Fruit fly (Drosophila melanogaster) whole organism, embryonic: Measurements from ENCODE around the gene Traf-like.

Experiments used
- CG10147 ChIP-seq: fragments of 200-800 bp; sonication (Bioruptor generic); optimal IDR thresholded peaks from 2 replicates; lab custom pipeline; 2019; ENCODE audit warnings: missing biosample characterization, mild to moderate bottlenecking, missing genetic modification characterization, moderate library complexity
- CG1024 ChIP-seq: fragments of 200-800 bp; sonication (Bioruptor generic); IDR thresholded peaks from 2 replicates; pipeline ENCODE4 v1.3.6; 2022; ENCODE audit warnings: missing biosample characterization, missing genetic modification characterization
- CG11247 ChIP-seq: fragments of 200-800 bp; sonication (Bioruptor generic); IDR thresholded peaks from 2 replicates; pipeline ENCODE4 v1.3.6; 2022; ENCODE audit warnings: missing biosample characterization, missing genetic modification characterization
- CG11456 ChIP-seq: fragments of 200-800 bp; sonication (Bioruptor generic); IDR thresholded peaks from 3 replicates; pipeline ENCODE4 v1.3.6; 2022; ENCODE audit warnings: missing biosample characterization, missing genetic modification characterization
- CG11723 ChIP-seq: fragments of 200-800 bp; sonication (Bioruptor generic); optimal IDR thresholded peaks from 2 replicates; lab custom pipeline; 2017; ENCODE audit warnings: missing biosample characterization, mild to moderate bottlenecking, missing genetic modification characterization
- CG1233 ChIP-seq: fragments of 200-800 bp; sonication (Bioruptor generic); optimal IDR thresholded peaks from 4 replicates; lab custom pipeline; 2018; ENCODE audit warnings: missing biosample characterization, mild to moderate bottlenecking, missing genetic modification characterization
- CG13296 ChIP-seq: fragments of 200-800 bp; sonication (Bioruptor generic); optimal IDR thresholded peaks from 3 replicates; lab custom pipeline; 2018; ENCODE audit warnings: missing biosample characterization, mild to moderate bottlenecking, missing genetic modification characterization
- CG13894 ChIP-seq: fragments of 200-800 bp; sonication (Bioruptor generic); optimal IDR thresholded peaks from 3 replicates; lab custom pipeline; 2018; ENCODE audit warnings: missing biosample characterization, mild to moderate bottlenecking, missing genetic modification characterization, moderate library complexity
- CG1529 ChIP-seq: fragments of 200-800 bp; sonication (Bioruptor generic); optimal IDR thresholded peaks from 3 replicates; lab custom pipeline; 2018; ENCODE audit warnings: missing biosample characterization, missing genetic modification characterization
- CG15601 ChIP-seq: fragments of 200-800 bp; sonication (Bioruptor generic); optimal IDR thresholded peaks from 3 replicates; lab custom pipeline; 2019; ENCODE audit warnings: missing biosample characterization, mild to moderate bottlenecking, missing genetic modification characterization, moderate library complexity
- CG17186 ChIP-seq: fragments of 200-800 bp; sonication (Bioruptor generic); optimal IDR thresholded peaks from 3 replicates; lab custom pipeline; 2017; ENCODE audit warnings: missing biosample characterization, missing genetic modification reagents, missing genetic modification characterization
- CG17829 ChIP-seq: fragments of 200-800 bp; optimal IDR thresholded peaks from 2 replicates; lab custom pipeline; 2019; ENCODE audit warnings: missing biosample characterization, mild to moderate bottlenecking, missing genetic modification characterization, moderate library complexity
- CG2129 ChIP-seq: fragments of 200-800 bp; sonication (Bioruptor generic); IDR thresholded peaks from 2 replicates; pipeline ENCODE4 v1.3.6; 2022; ENCODE audit warnings: missing biosample characterization, missing genetic modification characterization; ENCODE audit not compliant: partially characterized antibody
- CG30403 ChIP-seq: fragments of 200-800 bp; sonication (Bioruptor generic); optimal IDR thresholded peaks from 3 replicates; lab custom pipeline; 2016; ENCODE audit warnings: missing biosample characterization, missing genetic modification characterization
- CG33213 ChIP-seq: fragments of 200-800 bp; sonication (Bioruptor generic); optimal IDR thresholded peaks from 3 replicates; lab custom pipeline; 2016; ENCODE audit warnings: missing biosample characterization, missing genetic modification characterization
- CG4854 ChIP-seq: fragments of 200-800 bp; sonication (Bioruptor generic); optimal IDR thresholded peaks from 2 replicates; lab custom pipeline; 2016; ENCODE audit warnings: missing biosample characterization, missing genetic modification characterization, inconsistent platforms
- CG6683 ChIP-seq: fragments of 200-800 bp; sonication (Bioruptor generic); optimal IDR thresholded peaks from 2 replicates; lab custom pipeline; 2017; ENCODE audit warnings: missing biosample characterization, mild to moderate bottlenecking, missing genetic modification characterization, missing genetic modification reagents
- CG6791 ChIP-seq: fragments of 200-800 bp; sonication (Bioruptor generic); IDR thresholded peaks from 3 replicates; pipeline ENCODE4 v1.3.6; 2022; ENCODE audit warnings: missing biosample characterization, missing genetic modification characterization; ENCODE audit not compliant: partially characterized antibody
- CG7928 ChIP-seq: fragments of 200-800 bp; sonication (Bioruptor generic); optimal IDR thresholded peaks from 2 replicates; lab custom pipeline; 2017; ENCODE audit warnings: missing biosample characterization, mild to moderate bottlenecking, missing genetic modification characterization
- CG8281 ChIP-seq: fragments of 200-800 bp; sonication (Bioruptor generic); optimal IDR thresholded peaks from 2 replicates; lab custom pipeline; 2018; ENCODE audit warnings: missing biosample characterization, mild to moderate bottlenecking, missing genetic modification characterization, moderate library complexity
- CG9727 ChIP-seq: fragments of 200-800 bp; sonication (Bioruptor generic); optimal IDR thresholded peaks from 3 replicates; lab custom pipeline; 2017; ENCODE audit warnings: missing biosample characterization, mild to moderate bottlenecking, missing genetic modification characterization
- CG9876 ChIP-seq: fragments of 200-800 bp; sonication (Bioruptor generic); optimal IDR thresholded peaks from 2 replicates; lab custom pipeline; 2016; ENCODE audit warnings: missing biosample characterization, missing genetic modification characterization
- CkIIα-i1 ChIP-seq: fragments of 200-800 bp; sonication (Bioruptor generic); IDR thresholded peaks from 2 replicates; pipeline ENCODE4 v1.3.6; 2022; ENCODE audit warnings: missing biosample characterization, missing genetic modification characterization
- Doc2 ChIP-seq: fragments of 200-800 bp; sonication (Bioruptor generic); IDR thresholded peaks from 2 replicates; pipeline ENCODE4 v1.3.6; 2022; ENCODE audit warnings: missing biosample characterization, missing genetic modification characterization
- Eip74EF ChIP-seq, 2 experiments: fragments of 200-800 bp in 1 of 2; fragments of >200 bp in 1 of 2; sonication (Bioruptor generic) in 1 of 2; optimal IDR thresholded peaks; 2 replicates each; lab custom pipeline; 2017 to 2019; ENCODE audit warnings: missing biosample characterization in 2 of 2, missing genetic modification characterization in 2 of 2, mild to moderate bottlenecking in 1 of 2, moderate library complexity in 1 of 2
- Hey ChIP-seq: fragments of 200-800 bp; sonication (Bioruptor generic); optimal IDR thresholded peaks from 3 replicates; lab custom pipeline; 2018; ENCODE audit warnings: missing biosample characterization, mild to moderate bottlenecking, missing genetic modification characterization
- Max ChIP-seq: fragments of 200-800 bp; sonication (Bioruptor generic); optimal IDR thresholded peaks from 2 replicates; lab custom pipeline; 2016; ENCODE audit warnings: missing biosample characterization, mild to moderate bottlenecking, missing genetic modification characterization
- Myb ChIP-seq: fragments of 200-800 bp; sonication (Bioruptor generic); optimal IDR thresholded peaks from 2 replicates; lab custom pipeline; 2016; ENCODE audit warnings: missing biosample characterization, missing genetic modification characterization
- NC2α ChIP-seq: fragments of 200-800 bp; sonication (Bioruptor generic); optimal IDR thresholded peaks from 2 replicates; lab custom pipeline; 2016; ENCODE audit warnings: missing biosample characterization, missing genetic modification characterization
- NfI ChIP-seq: fragments of 200-800 bp; sonication (Bioruptor generic); optimal IDR thresholded peaks from 3 replicates; lab custom pipeline; 2018; ENCODE audit warnings: missing biosample characterization, mild to moderate bottlenecking, missing genetic modification characterization, moderate library complexity
- Rfx ChIP-seq: fragments of 200-800 bp; sonication (Bioruptor generic); IDR thresholded peaks from 2 replicates; pipeline ENCODE4 v1.3.6; 2022; ENCODE audit warnings: missing biosample characterization, missing genetic modification characterization
- aop ChIP-seq: fragments of 200-800 bp; sonication (Bioruptor generic); IDR thresholded peaks from 2 replicates; pipeline ENCODE4 v1.3.6; 2022; ENCODE audit warnings: missing biosample characterization, missing genetic modification characterization
- ato ChIP-seq: fragments of 200-800 bp; sonication (Bioruptor generic); IDR thresholded peaks from 2 replicates; pipeline ENCODE4 v1.3.6; 2022; ENCODE audit warnings: missing biosample characterization, missing genetic modification characterization; ENCODE audit not compliant: partially characterized antibody
- az2 ChIP-seq: fragments of 200-800 bp; sonication (Bioruptor generic); optimal IDR thresholded peaks from 3 replicates; lab custom pipeline; 2016; ENCODE audit warnings: missing biosample characterization, missing genetic modification characterization
- bcd ChIP-seq: fragments of 200-800 bp; sonication (Bioruptor generic); optimal IDR thresholded peaks from 2 replicates; lab custom pipeline; 2017; ENCODE audit warnings: missing biosample characterization, mild to moderate bottlenecking, missing genetic modification characterization
- bigmax ChIP-seq: fragments of 200-800 bp; sonication (Bioruptor generic); optimal IDR thresholded peaks from 2 replicates; lab custom pipeline; 2018; ENCODE audit warnings: missing biosample characterization, mild to moderate bottlenecking, missing genetic modification characterization
- bsh ChIP-seq, 2 experiments: fragments of 200-800 bp; sonication (Bioruptor generic); optimal IDR thresholded peaks; 2 replicates each; lab custom pipeline; 2017 to 2018; ENCODE audit warnings: mild to moderate bottlenecking in 2 of 2, missing biosample characterization in 2 of 2, missing genetic modification characterization in 2 of 2, moderate library complexity in 1 of 2
- cad ChIP-seq: fragments of >200 bp; optimal IDR thresholded peaks from 2 replicates; lab custom pipeline; 2017; ENCODE audit warnings: missing biosample characterization, missing genetic modification characterization
- ci ChIP-seq: fragments of 200-800 bp; sonication (Bioruptor generic); IDR thresholded peaks from 3 replicates; pipeline ENCODE4 v1.3.6; 2022; ENCODE audit warnings: missing biosample characterization, missing genetic modification characterization
- cwo ChIP-seq: fragments of 200-800 bp; sonication (Bioruptor generic); optimal IDR thresholded peaks from 3 replicates; lab custom pipeline; 2017; ENCODE audit warnings: missing biosample characterization, missing genetic modification characterization, mild to moderate bottlenecking, moderate library complexity, missing genetic modification reagents
- dati ChIP-seq: fragments of 200-800 bp; sonication (Bioruptor generic); IDR thresholded peaks from 2 replicates; pipeline ENCODE4 v1.3.6; 2022; ENCODE audit warnings: missing biosample characterization, missing genetic modification characterization
- dmrt11E ChIP-seq: fragments of 200-800 bp; sonication (Bioruptor generic); optimal IDR thresholded peaks from 3 replicates; lab custom pipeline; 2018; ENCODE audit warnings: missing biosample characterization, mild to moderate bottlenecking, missing genetic modification characterization, moderate library complexity
- dysf ChIP-seq: fragments of 200-800 bp; sonication (Bioruptor generic); IDR thresholded peaks from 3 replicates; pipeline ENCODE4 v1.3.6; 2022; ENCODE audit warnings: missing biosample characterization, missing genetic modification characterization
- eyg ChIP-seq: fragments of 200-800 bp; sonication (Bioruptor generic); optimal IDR thresholded peaks from 3 replicates; lab custom pipeline; 2016; ENCODE audit warnings: missing biosample characterization, missing genetic modification characterization
- gsb-n ChIP-seq: fragments of 200-800 bp; sonication (Bioruptor generic); optimal IDR thresholded peaks from 3 replicates; lab custom pipeline; 2018; ENCODE audit warnings: missing biosample characterization, mild to moderate bottlenecking, missing genetic modification characterization
- ken ChIP-seq: fragments of 200-800 bp; sonication (Bioruptor generic); IDR thresholded peaks from 3 replicates; pipeline ENCODE4 v1.3.6; 2022; ENCODE audit warnings: missing biosample characterization, missing genetic modification characterization
- prd ChIP-seq, 3 experiments: fragments of >200 bp in 2 of 3; fragments of 200-800 bp in 1 of 3; sonication (Bioruptor generic) in 1 of 3; optimal IDR thresholded peaks in 2 of 3; IDR thresholded peaks in 1 of 3; 2 replicates in 2 of 3; 3 replicates in 1 of 3; pipeline versions ENCODE4 v1.3.6 to Lab custom; 2017 to 2022; ENCODE audit warnings: missing biosample characterization in 1 of 3, missing genetic modification characterization in 1 of 3
- sens-2 ChIP-seq: fragments of 200-800 bp; sonication (Bioruptor generic); IDR thresholded peaks from 2 replicates; pipeline ENCODE4 v1.3.6; 2022; ENCODE audit warnings: missing biosample characterization, missing genetic modification characterization
- sob ChIP-seq: fragments of 200-800 bp; sonication (Bioruptor generic); IDR thresholded peaks from 2 replicates; pipeline ENCODE4 v1.3.6; 2022; ENCODE audit warnings: missing biosample characterization, missing genetic modification characterization
- wdn ChIP-seq: fragments of 200-800 bp; sonication (Bioruptor generic); IDR thresholded peaks from 2 replicates; pipeline ENCODE4 v1.3.6; 2022; ENCODE audit warnings: missing biosample characterization, missing genetic modification characterization
- zfh1 ChIP-seq: fragments of 200-800 bp; sonication (Bioruptor generic); IDR thresholded peaks from 3 replicates; pipeline ENCODE4 v1.3.6; 2022; ENCODE audit warnings: missing biosample characterization, missing genetic modification characterization

Traf-like gene

DNA sequence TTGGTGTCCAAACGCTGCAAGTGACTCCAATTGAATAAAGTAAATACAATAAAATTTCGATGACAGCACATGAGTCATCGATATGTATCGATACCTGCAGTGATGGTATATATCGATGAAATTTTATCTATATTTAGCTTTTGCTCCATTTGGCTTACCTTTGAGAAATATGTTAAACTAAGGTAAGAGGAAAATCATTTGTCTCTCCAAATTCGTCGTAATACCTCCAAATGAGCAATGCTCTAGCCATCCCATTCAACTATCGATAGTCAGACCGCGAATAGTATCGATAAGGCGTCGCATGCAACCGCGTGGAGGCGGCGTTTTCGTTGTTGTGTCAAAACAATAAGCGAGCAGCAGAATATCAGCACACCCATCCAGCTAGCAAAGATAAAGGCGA lies 26.4 kb downstream of the Traf-like start, which contains the start of the genes Cdc50 and rngo (continued):
- TF ChIP-seq bsh (GFP tag; optimal IDR thresholded peaks at IDR 0.05; lab: Kevin White, UChicago), result no peak
- TF ChIP-seq Eip74EF (GFP tag; optimal IDR thresholded peaks at IDR 0.05; lab: Kevin White, UChicago), result no peak
- no peak for TF ChIP-seq aop (GFP tag; lab: Robert Waterston, UW)
- peak; percentile 37 for TF ChIP-seq CG17829 (tag; lab: Kevin White, UChicago)
- TF ChIP-seq wdn, result no peak
- no peak for TF ChIP-seq Doc2 (GFP tag; lab: Robert Waterston, UW)
- no peak for TF ChIP-seq CG8281 (tag; lab: Kevin White, UChicago)
- no peak for TF ChIP-seq dysf (GFP tag; lab: Robert Waterston, UW)
- TF ChIP-seq CG1529 (GFP tag; lab: Kevin White, UChicago), result no peak
- TF ChIP-seq ken (GFP tag; lab: Robert Waterston, UW), result no peak
- TF ChIP-seq eyg (GFP tag; lab: Kevin White, UChicago), result no peak
- no peak for TF ChIP-seq CG13296 (GFP tag; lab: Kevin White, UChicago)
- TF ChIP-seq cad (GFP tag; lab: Kevin White, UChicago), result no peak
- peak; percentile 96 for TF ChIP-seq CG6791 (GFP tag; lab: Robert Waterston, UW)
- TF ChIP-seq Rfx (GFP tag; lab: Robert Waterston, UW), result 0 out of 2 replicates have a peak, but pooled peaks have one; percentile 10
- peak; percentile 60 for TF ChIP-seq Max (GFP tag; lab: Kevin White, UChicago)
- TF ChIP-seq CG1233 (GFP tag; lab: Kevin White, UChicago), result no peak
- TF ChIP-seq NC2α (GFP tag; lab: Kevin White, UChicago), result no peak
- peak; percentile 23 for TF ChIP-seq CG33213
- TF ChIP-seq Myb (GFP tag; lab: Kevin White, UChicago), result peak; percentile 45
- no peak for TF ChIP-seq cwo (GFP tag; lab: Kevin White, UChicago)
- TF ChIP-seq CG10147 (GFP tag; lab: Kevin White, UChicago), result no peak
- peak; percentile 79 for TF ChIP-seq CG17186
- TF ChIP-seq ci (GFP tag; lab: Robert Waterston, UW), result no peak
- no peak for TF ChIP-seq CG11723 (GFP tag; lab: Kevin White, UChicago)
- TF ChIP-seq CG2129 (GFP tag; lab: Robert Waterston, UW), result peak; percentile 99
- no peak for TF ChIP-seq CG4854
- TF ChIP-seq Hey (tag; lab: Kevin White, UChicago), result no peak
- TF ChIP-seq zfh1, result no peak
- peak; percentile 91 for TF ChIP-seq ato
- no peak for TF ChIP-seq dati (GFP tag; lab: Robert Waterston, UW)
- no peak for TF ChIP-seq NfI (GFP tag; lab: Kevin White, UChicago)
- TF ChIP-seq gsb-n (tag; lab: Kevin White, UChicago), result no peak
- no peak for TF ChIP-seq CG11456 (GFP tag; lab: Robert Waterston, UW)
- TF ChIP-seq prd (optimal IDR thresholded peaks at IDR 0.05; lab: Kevin White, UChicago), result no peak
- TF ChIP-seq prd (GFP tag; IDR thresholded peaks at IDR 0.05; lab: Robert Waterston, UW), result no peak
- no peak for TF ChIP-seq CG15601 (tag; lab: Kevin White, UChicago)
- no peak for TF ChIP-seq CG1024 (GFP tag; lab: Robert Waterston, UW)
- TF ChIP-seq bcd, result no peak
- TF ChIP-seq CG6683 (GFP tag; lab: Kevin White, UChicago), result no peak
- no peak for TF ChIP-seq CG9876 (GFP tag; lab: Kevin White, UChicago)
- no peak for TF ChIP-seq CG11247 (GFP tag; lab: Robert Waterston, UW)
- no peak for TF ChIP-seq bigmax
- no peak for TF ChIP-seq az2 (GFP tag; lab: Kevin White, UChicago)
- TF ChIP-seq sob (GFP tag; lab: Robert Waterston, UW), result no peak
- TF ChIP-seq CG7928 (GFP tag; lab: Kevin White, UChicago), result no peak
- peak; percentile 43 for TF ChIP-seq CG30403 (GFP tag; lab: Kevin White, UChicago)
- TF ChIP-seq CG13894 (tag; lab: Kevin White, UChicago), result no peak
- TF ChIP-seq sens-2 (GFP tag; lab: Robert Waterston, UW), result no peak
- TF ChIP-seq CkIIα-i1 (GFP tag; lab: Robert Waterston, UW), result no peak
- peak; percentile 28 for TF ChIP-seq dmrt11E
- no peak for TF ChIP-seq CG9727
